Worm (Caenorhabditis elegans): ENCODE measurements around the gene nid-1.
A peak's percentile ranks its signal among the peaks of the same experiment; 100 is the strongest.
"Not testable (repeated sequence)": the region's sequence is repeated elsewhere in the genome, so short reads cannot be mapped to it uniquely, and the experiment has no call there.

Gene nid-1

DNA sequence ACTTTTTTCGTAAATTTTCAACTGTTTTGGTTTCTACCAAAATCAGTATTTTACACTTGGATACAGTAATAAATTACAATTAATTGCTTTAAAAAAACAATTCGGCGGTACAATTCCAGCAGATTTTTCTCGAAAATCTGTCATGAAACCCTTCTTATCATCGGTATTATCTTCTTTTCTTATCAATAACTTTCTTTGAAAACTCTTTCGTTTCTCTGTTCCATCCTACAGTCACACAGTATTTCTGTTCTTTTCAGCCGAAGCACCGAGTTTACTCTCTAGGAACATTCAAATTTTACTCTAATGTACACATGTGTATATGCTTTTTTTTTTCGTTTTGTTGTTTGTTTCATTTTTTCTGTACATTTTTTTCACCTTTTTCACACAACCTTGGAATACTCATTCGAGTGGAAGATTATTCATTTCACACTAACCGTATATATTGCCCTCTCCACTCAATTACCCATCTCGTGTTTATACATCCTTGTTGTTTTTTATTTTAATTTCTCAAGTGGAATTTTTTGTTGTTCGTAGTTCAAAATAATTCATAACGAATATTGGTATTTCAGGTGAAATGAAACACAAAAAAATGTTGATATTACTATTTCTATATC, at the start of gene nid-1:
Gene nid-1 (plus strand): TSS at position 564 of the 614 bp plus-strand sequence.
- TF ChIP-seq mml-1 (tag; optimal IDR thresholded peaks at IDR 0.05): no peak
- TF ChIP-seq nhr-11 (tag; optimal IDR thresholded peaks at IDR 0.05): no peak
- TF ChIP-seq nhr-23 (tag; optimal IDR thresholded peaks at IDR 0.05): no peak
- peak; percentile 88 for TF ChIP-seq elt-2 (tag; optimal IDR thresholded peaks at IDR 0.05)
- no peak for TF ChIP-seq snpc-4 (tag; optimal IDR thresholded peaks at IDR 0.05)
- peak; percentile 66 for TF ChIP-seq pqm-1 (tag; optimal IDR thresholded peaks at IDR 0.05)
- TF ChIP-seq ama-1 (optimal IDR thresholded peaks at IDR 0.05): no peak

DNA sequence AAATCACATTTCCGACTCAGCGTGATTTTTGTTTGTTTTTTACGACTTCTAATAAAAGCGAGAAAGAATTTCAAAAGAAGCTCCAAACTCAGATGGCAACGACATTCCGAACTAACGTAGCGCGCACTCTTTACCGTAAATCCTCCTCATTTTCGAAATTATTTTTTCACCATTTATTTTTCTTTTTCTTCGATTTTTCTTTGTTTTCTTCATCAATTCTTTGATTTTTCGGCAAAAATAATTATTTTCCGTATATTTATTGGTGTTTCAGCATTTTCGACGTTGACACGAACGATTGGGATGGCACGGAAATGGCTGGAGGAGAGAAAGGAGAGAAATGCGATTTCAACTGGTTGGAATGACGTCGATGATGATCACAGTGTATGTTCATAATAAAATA, 44.3 kb upstream of the nid-1 start, which contains the start of gene T07F10.5:
Gene T07F10.5 (plus strand): TSS at position 301 of the 400 bp plus-strand sequence.
- not testable (repeated sequence) for TF ChIP-seq fkh-2 (tag; optimal IDR thresholded peaks at IDR 0.05); nhr-28 (tag; optimal IDR thresholded peaks at IDR 0.05); sea-2 (GFP tag; optimal IDR thresholded peaks at IDR 0.05)

DNA sequence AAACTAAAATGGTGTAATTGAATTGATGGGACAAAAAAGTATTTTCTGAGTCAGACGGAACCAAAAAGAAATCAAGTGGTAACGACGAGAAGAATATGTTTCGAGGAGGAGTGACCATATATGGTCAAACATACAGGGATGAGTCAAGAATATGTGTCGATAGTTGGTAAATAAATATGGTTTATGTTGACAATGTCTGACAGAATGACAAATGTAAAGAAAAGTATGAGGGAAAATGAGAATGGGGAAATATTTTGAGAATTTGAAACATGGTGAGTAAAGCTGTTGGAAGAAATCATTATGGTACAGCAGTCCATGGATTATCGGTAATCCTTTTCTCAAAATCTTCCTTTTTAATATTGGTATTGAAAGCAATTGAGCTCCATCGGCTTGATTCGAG, 41.9 kb upstream of the nid-1 start, which contains the start of gene nspg-1:
Gene nspg-1 (minus strand): TSS at position 101 of the 400 bp plus-strand sequence.
- peak; percentile 49 for TF ChIP-seq pha-4 (tag; optimal IDR thresholded peaks at IDR 0.05)
- TF ChIP-seq nhr-25 (tag; optimal IDR thresholded peaks at IDR 0.05): no peak

DNA sequence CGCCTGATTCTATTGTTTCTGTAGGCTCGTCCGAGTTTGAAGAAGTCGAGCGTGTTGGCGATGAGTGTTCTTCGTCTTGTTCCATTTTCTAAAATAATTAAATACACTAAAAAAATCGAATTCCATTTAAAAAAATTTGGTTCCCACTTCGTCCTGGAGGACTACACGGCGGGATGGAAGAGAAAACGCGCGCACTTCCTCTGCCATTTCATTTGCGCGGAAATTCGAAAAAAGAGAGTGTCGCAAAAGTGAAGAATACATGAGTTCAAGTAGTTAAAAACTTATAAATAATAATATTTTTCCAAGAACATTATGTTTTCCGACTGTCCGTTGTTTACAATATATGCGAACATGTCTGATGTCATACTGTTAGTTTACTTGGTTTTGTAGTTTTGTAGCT, 40.0 kb upstream of the nid-1 start, which contains the start of gene T07F10.3:
Gene T07F10.3 (minus strand): TSS at position 98 of the 400 bp plus-strand sequence.
- TF ChIP-seq ama-1 (optimal IDR thresholded peaks at IDR 0.05) (no peak), ceh-16 (tag; optimal IDR thresholded peaks at IDR 0.05) (no peak), nhr-67 (tag; optimal IDR thresholded peaks at IDR 0.05) (no peak), elt-2 (tag; optimal IDR thresholded peaks at IDR 0.05) (peak; percentile 57), pqm-1 (tag; optimal IDR thresholded peaks at IDR 0.05) (peak; percentile 57), ztf-11 (tag; optimal IDR thresholded peaks at IDR 0.05) (no peak), nhr-28 (tag; optimal IDR thresholded peaks at IDR 0.05) (no peak), egl-27 (tag; optimal IDR thresholded peaks at IDR 0.05) (no peak), zag-1 (tag; optimal IDR thresholded peaks at IDR 0.05) (no peak), nfya-1 (tag; optimal IDR thresholded peaks at IDR 0.05; ENCODE audit: insufficient read depth) (peak; percentile 85), nhr-76 (tag; optimal IDR thresholded peaks at IDR 0.05) (no peak), nhr-25 (tag; optimal IDR thresholded peaks at IDR 0.05) (peak; percentile 74), unc-39 (tag; optimal IDR thresholded peaks at IDR 0.05) (no peak), skn-1 (tag; optimal IDR thresholded peaks at IDR 0.05) (no peak), hmg-11 (tag; optimal IDR thresholded peaks at IDR 0.05) (peak; percentile 66), nhr-11 (tag; optimal IDR thresholded peaks at IDR 0.05) (no peak), ZK546.5 (tag; optimal IDR thresholded peaks at IDR 0.05) (no peak), fkh-10 (GFP tag; optimal IDR thresholded peaks at IDR 0.05) (no peak), nhr-12 (tag; optimal IDR thresholded peaks at IDR 0.05) (no peak), nhr-23 (tag; optimal IDR thresholded peaks at IDR 0.05) (peak; percentile 94), pha-4 (tag; optimal IDR thresholded peaks at IDR 0.05) (peak; percentile 94), fos-1 (tag; optimal IDR thresholded peaks at IDR 0.05) (no peak), ceh-28 (tag; optimal IDR thresholded peaks at IDR 0.05) (peak; percentile 31), nhr-77 (tag; optimal IDR thresholded peaks at IDR 0.05) (no peak), eor-1 (tag; optimal IDR thresholded peaks at IDR 0.05) (no peak), ztf-4 (tag; optimal IDR thresholded peaks at IDR 0.05) (no peak), mml-1 (tag; optimal IDR thresholded peaks at IDR 0.05) (no peak), jun-1 (tag; optimal IDR thresholded peaks at IDR 0.05) (peak; percentile 22), unc-62 (GFP tag; optimal IDR thresholded peaks at IDR 0.05) (no peak), daf-12 (tag; optimal IDR thresholded peaks at IDR 0.05) (no peak), aly-2 (tag; optimal IDR thresholded peaks at IDR 0.05) (no peak), mdl-1 (tag; optimal IDR thresholded peaks at IDR 0.05) (no peak), nhr-43 (tag; optimal IDR thresholded peaks at IDR 0.05; ENCODE audit: poor library complexity, severe bottlenecking) (peak; percentile 97), nhr-237 (tag; optimal IDR thresholded peaks at IDR 0.05) (no peak), ceh-82 (tag; optimal IDR thresholded peaks at IDR 0.05) (peak; percentile 60), lin-39 (tag; optimal IDR thresholded peaks at IDR 0.05) (peak; percentile 18), elt-3 (tag; optimal IDR thresholded peaks at IDR 0.05) (no peak), lsy-12 (tag; optimal IDR thresholded peaks at IDR 0.05) (peak; percentile 89), fkh-2 (tag; optimal IDR thresholded peaks at IDR 0.05) (no peak), elt-1 (tag; optimal IDR thresholded peaks at IDR 0.05) (no peak), ceh-9 (tag; optimal IDR thresholded peaks at IDR 0.05) (no peak), sea-2 (GFP tag; optimal IDR thresholded peaks at IDR 0.05) (no peak), R02D3.7 (tag; optimal IDR thresholded peaks at IDR 0.05) (peak; percentile 74), lin-15B (tag; optimal IDR thresholded peaks at IDR 0.05) (peak; percentile 84), tbx-2 (tag; optimal IDR thresholded peaks at IDR 0.05) (peak; percentile 43)
